Fruit fly (Drosophila melanogaster): Measurements from ENCODE around the gene GstD8.

Gene GstD8

DNA sequence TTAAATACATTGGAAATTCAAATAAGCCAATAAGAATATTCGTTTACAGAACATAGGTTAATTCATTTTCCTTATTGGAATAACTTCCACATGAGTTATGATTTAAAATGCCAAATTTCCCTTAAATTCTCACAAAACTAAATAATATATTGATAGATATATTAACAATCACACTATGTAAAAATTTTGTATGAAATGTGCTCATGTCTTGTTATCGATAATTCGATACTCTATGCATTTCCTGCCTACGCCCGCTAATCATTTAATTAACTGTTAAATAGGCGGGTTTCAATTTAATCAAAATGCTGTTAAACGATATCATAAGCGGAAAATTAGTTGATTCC lies 46.5 kb downstream of the GstD8 start, which contains the start of gene NANS:
NANS (plus strand) TSS at position 269 of the 344 bp plus-strand sequence.
- TF ChIP-seq ttk (optimal IDR thresholded peaks at IDR 0.05) (no peak), h (optimal IDR thresholded peaks at IDR 0.05) (no peak), Sin3A (optimal IDR thresholded peaks at IDR 0.05) (no peak)

DNA sequence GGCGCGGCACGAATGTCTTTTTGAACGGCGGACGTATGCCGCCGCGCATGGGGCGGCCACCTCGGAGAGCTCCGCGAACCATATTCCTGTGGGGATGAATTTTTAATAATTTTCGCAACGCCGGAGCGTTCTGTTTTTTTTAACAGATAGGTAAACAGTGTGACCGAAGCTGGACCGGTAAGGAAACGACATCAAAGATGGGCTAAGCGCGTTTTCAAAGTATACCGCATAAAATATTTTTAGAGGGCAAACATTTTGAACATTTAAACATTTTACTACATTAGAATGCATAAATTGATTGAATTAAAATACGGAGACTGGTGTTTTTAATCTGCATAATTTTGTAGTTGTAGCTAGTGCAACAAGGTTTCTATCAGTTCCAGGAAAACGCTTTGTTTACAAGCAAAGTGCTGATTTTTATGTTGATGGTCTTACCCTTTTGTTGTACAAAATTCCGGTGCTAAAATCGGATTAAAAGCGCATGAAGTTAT lies 49.4 kb downstream of the GstD8 start, which contains the start of the genes CG5641 and CG5245:
CG5641 (minus strand) TSS at position 163 of the 491 bp plus-strand sequence.
CG5245 (plus strand) TSS at position 441 of the 491 bp plus-strand sequence.
- TF ChIP-seq psq (optimal IDR thresholded peaks at IDR 0.05) (no peak), Myc (optimal IDR thresholded peaks at IDR 0.05) (no peak), h (optimal IDR thresholded peaks at IDR 0.05) (no peak), insv (optimal IDR thresholded peaks at IDR 0.05) (no peak), Sin3A (optimal IDR thresholded peaks at IDR 0.05) (no peak)
